Worm (Caenorhabditis elegans) whole organism, young adult: ENCODE results near the gene Y53G8AL.4.

Experiments
- T26A5.8 ChIP-seq: sonication (generic microtip); optimal IDR thresholded peaks from 2 replicates; lab custom pipeline; 2016; ENCODE audit warnings: missing genetic modification characterization, missing compliant biosample characterization
- rec-8 ChIP-seq, 2 experiments: sonication (generic microtip); optimal IDR thresholded peaks; 2 replicates each; lab custom pipeline; 2016; ENCODE audit warnings: mild to moderate bottlenecking in 2 of 2, missing genetic modification characterization in 2 of 2, missing genetic modification reagents in 2 of 2, missing genotype in 2 of 2, missing biosample characterization in 1 of 2, missing compliant biosample characterization in 1 of 2, moderate library complexity in 1 of 2

- TF ChIP-seq T26A5.8 (no peak), rec-8 (tag; optimal IDR thresholded peaks at IDR 0.05; lab: Kevin White, UChicago) (no peak)
Observed at ce11 chrIII:3281860-3282358, 31.5 kb upstream of the Y53G8AL.4 start, which contains the start of gene mfsd-8.
